Fruit fly (Drosophila melanogaster) whole organism, embryonic: ENCODE measurements around the gene CG9691.

Source experiments
- Aef1 ChIP-seq: fragments of 200-800 bp; sonication (Bioruptor generic); IDR thresholded peaks from 3 replicates; pipeline ENCODE4 v1.3.6; 2022; ENCODE audit warnings: missing biosample characterization, missing genetic modification characterization
- BEAF-32 ChIP-seq: fragments of 200-800 bp; sonication (Bioruptor generic); optimal IDR thresholded peaks from 3 replicates; lab custom pipeline; 2017; ENCODE audit warnings: missing biosample characterization, missing genetic modification characterization, mild to moderate bottlenecking, moderate library complexity, missing genetic modification reagents
- CG10366 ChIP-seq: fragments of 200-800 bp; sonication (Bioruptor generic); IDR thresholded peaks from 2 replicates; pipeline ENCODE4 v1.3.6; 2022; ENCODE audit warnings: missing biosample characterization, missing genetic modification characterization
- CG11085 ChIP-seq: fragments of 200-800 bp; sonication (Bioruptor generic); IDR thresholded peaks from 2 replicates; pipeline ENCODE4 v1.3.6; 2022; ENCODE audit warnings: missing biosample characterization, missing genetic modification characterization
- CG11723 ChIP-seq: fragments of 200-800 bp; sonication (Bioruptor generic); optimal IDR thresholded peaks from 2 replicates; lab custom pipeline; 2017; ENCODE audit warnings: missing biosample characterization, mild to moderate bottlenecking, missing genetic modification characterization
- CG12104 ChIP-seq: fragments of 200-800 bp; sonication (Bioruptor generic); optimal IDR thresholded peaks from 3 replicates; lab custom pipeline; 2016; ENCODE audit warnings: missing biosample characterization, missing genetic modification characterization
- CG12299 ChIP-seq: fragments of 200-800 bp; sonication (Bioruptor generic); optimal IDR thresholded peaks from 2 replicates; lab custom pipeline; 2018; ENCODE audit warnings: missing biosample characterization, mild to moderate bottlenecking, missing genetic modification characterization
- CG12942 ChIP-seq: fragments of 200-800 bp; sonication (Bioruptor generic); optimal IDR thresholded peaks from 3 replicates; lab custom pipeline; 2016; ENCODE audit warnings: missing biosample characterization, missing genetic modification characterization
- CG14860 ChIP-seq: fragments of 200-800 bp; sonication (Bioruptor generic); IDR thresholded peaks from 3 replicates; pipeline ENCODE4 v1.3.6; 2022; ENCODE audit warnings: missing biosample characterization, missing genetic modification characterization; ENCODE audit not compliant: partially characterized antibody
- CG17186 ChIP-seq: fragments of 200-800 bp; sonication (Bioruptor generic); optimal IDR thresholded peaks from 3 replicates; lab custom pipeline; 2017; ENCODE audit warnings: missing biosample characterization, missing genetic modification reagents, missing genetic modification characterization
- CG17802 ChIP-seq: fragments of 200-800 bp; sonication (Bioruptor generic); optimal IDR thresholded peaks from 2 replicates; lab custom pipeline; 2018; ENCODE audit warnings: missing biosample characterization, mild to moderate bottlenecking, missing genetic modification characterization, moderate library complexity
- CG18599 ChIP-seq: fragments of 200-800 bp; sonication (Bioruptor generic); optimal IDR thresholded peaks from 3 replicates; lab custom pipeline; 2017; ENCODE audit warnings: missing biosample characterization, missing genetic modification characterization, mild to moderate bottlenecking, moderate library complexity, missing genetic modification reagents
- CG30020 ChIP-seq: fragments of 200-800 bp; optimal IDR thresholded peaks from 2 replicates; lab custom pipeline; 2019; ENCODE audit warnings: missing biosample characterization, mild to moderate bottlenecking, missing genetic modification characterization, moderate library complexity
- CG32772 ChIP-seq: fragments of 200-800 bp; sonication (Bioruptor generic); IDR thresholded peaks from 2 replicates; pipeline ENCODE4 v1.3.6; 2022; ENCODE audit warnings: missing biosample characterization, missing genetic modification characterization
- CG3726 ChIP-seq: fragments of 200-800 bp; sonication (Bioruptor generic); IDR thresholded peaks from 3 replicates; pipeline ENCODE4, ENCODE4 v1.3.6; 2022; ENCODE audit warnings: missing biosample characterization, missing genetic modification characterization
- CG3995 ChIP-seq: fragments of 200-800 bp; sonication (Bioruptor generic); optimal IDR thresholded peaks from 3 replicates; lab custom pipeline; 2016; ENCODE audit warnings: missing biosample characterization, missing genetic modification characterization
- CG6813 ChIP-seq: fragments of 200-800 bp; sonication (Bioruptor generic); optimal IDR thresholded peaks from 2 replicates; lab custom pipeline; 2017; ENCODE audit warnings: missing biosample characterization, missing genetic modification characterization, mild to moderate bottlenecking, moderate library complexity, missing genetic modification reagents
- CG7271 ChIP-seq: fragments of 200-800 bp; sonication (Bioruptor generic); optimal IDR thresholded peaks from 2 replicates; lab custom pipeline; 2018; ENCODE audit warnings: missing biosample characterization, mild to moderate bottlenecking, missing genetic modification characterization, moderate library complexity
- CG7357 ChIP-seq: fragments of 200-800 bp; sonication (Bioruptor generic); IDR thresholded peaks from 3 replicates; pipeline ENCODE4 v1.3.6; 2022; ENCODE audit warnings: missing biosample characterization, missing genetic modification characterization
- Dbx ChIP-seq: fragments of 200-800 bp; sonication (Bioruptor generic); IDR thresholded peaks from 3 replicates; pipeline ENCODE4 v1.3.6; 2022; ENCODE audit warnings: missing biosample characterization, missing genetic modification characterization
- Drgx ChIP-seq: fragments of 200-800 bp; sonication (Bioruptor generic); IDR thresholded peaks from 2 replicates; pipeline ENCODE4 v1.3.6; 2022; ENCODE audit warnings: missing biosample characterization, missing genetic modification characterization
- E2f2 ChIP-seq: fragments of 200-800 bp; sonication (Bioruptor generic); IDR thresholded peaks from 2 replicates; pipeline ENCODE4 v1.3.6; 2022; ENCODE audit warnings: missing biosample characterization, missing genetic modification characterization
- HLHmδ ChIP-seq: fragments of 200-800 bp; sonication (Bioruptor generic); optimal IDR thresholded peaks from 2 replicates; lab custom pipeline; 2018; ENCODE audit warnings: missing biosample characterization, mild to moderate bottlenecking, missing genetic modification characterization, moderate library complexity
- Med ChIP-seq: fragments of 200-800 bp; sonication (Bioruptor generic); peaks from one replicate; lab custom pipeline; 2016; ENCODE audit warnings: missing biosample characterization, missing genetic modification characterization, mild to moderate bottlenecking, inconsistent platforms, moderate library complexity
- Mes4 ChIP-seq: fragments of 200-800 bp; sonication (Bioruptor generic); optimal IDR thresholded peaks from 2 replicates; lab custom pipeline; 2016; ENCODE audit warnings: missing biosample characterization, missing genetic modification characterization
- Nf-YC ChIP-seq: fragments of 200-800 bp; optimal IDR thresholded peaks from 3 replicates; lab custom pipeline; 2019; ENCODE audit warnings: missing biosample characterization, mild to moderate bottlenecking, missing genetic modification characterization, moderate library complexity
- Scr ChIP-seq: fragments of 200-800 bp; sonication (Bioruptor generic); IDR thresholded peaks from 2 replicates; pipeline ENCODE4 v1.3.6; 2022; ENCODE audit warnings: missing biosample characterization, missing genetic modification characterization; ENCODE audit not compliant: partially characterized antibody
- Six4 ChIP-seq: fragments of 200-800 bp; sonication (Bioruptor generic); optimal IDR thresholded peaks from 2 replicates; lab custom pipeline; 2016; ENCODE audit warnings: missing biosample characterization, missing genetic modification characterization
- Sry-β ChIP-seq: fragments of 200-800 bp; sonication (Bioruptor generic); optimal IDR thresholded peaks from 2 replicates; lab custom pipeline; 2018; ENCODE audit warnings: missing biosample characterization, mild to moderate bottlenecking, missing genetic modification characterization, moderate library complexity
- aop ChIP-seq: fragments of 200-800 bp; sonication (Bioruptor generic); IDR thresholded peaks from 2 replicates; pipeline ENCODE4 v1.3.6; 2022; ENCODE audit warnings: missing biosample characterization, missing genetic modification characterization
- btn ChIP-seq: fragments of 200-800 bp; sonication (Bioruptor generic); optimal IDR thresholded peaks from 2 replicates; lab custom pipeline; 2016; ENCODE audit warnings: missing biosample characterization, missing genetic modification characterization
- chm ChIP-seq: fragments of 200-800 bp; sonication (Bioruptor generic); IDR thresholded peaks from 2 replicates; pipeline ENCODE4 v1.3.6; 2022; ENCODE audit warnings: missing biosample characterization, missing genetic modification characterization
- chn ChIP-seq: fragments of 200-800 bp; sonication (Bioruptor generic); optimal IDR thresholded peaks from 2 replicates; lab custom pipeline; 2016; ENCODE audit warnings: missing biosample characterization, missing genetic modification characterization
- ewg ChIP-seq: fragments of 200-800 bp; sonication (Bioruptor generic); optimal IDR thresholded peaks from 3 replicates; lab custom pipeline; 2017; ENCODE audit warnings: mild to moderate bottlenecking, missing biosample characterization, missing genetic modification reagents, missing genetic modification characterization
- ftz-f1 ChIP-seq: fragments of 200-800 bp; sonication (Bioruptor generic); optimal IDR thresholded peaks from 2 replicates; lab custom pipeline; 2016; ENCODE audit warnings: missing biosample characterization, missing genetic modification characterization
- gcm ChIP-seq: fragments of 200-800 bp; sonication (Bioruptor generic); optimal IDR thresholded peaks from 2 replicates; lab custom pipeline; 2019; ENCODE audit warnings: missing biosample characterization, mild to moderate bottlenecking, missing genetic modification characterization, moderate library complexity
- gfzf ChIP-seq: fragments of 200-800 bp; sonication (Bioruptor generic); optimal IDR thresholded peaks from 2 replicates; lab custom pipeline; 2016; ENCODE audit warnings: missing biosample characterization, mild to moderate bottlenecking, missing genetic modification characterization, moderate library complexity
- her ChIP-seq: fragments of 200-800 bp; sonication (Bioruptor generic); optimal IDR thresholded peaks from 2 replicates; lab custom pipeline; 2016; ENCODE audit warnings: missing biosample characterization, missing genetic modification characterization
- lmd ChIP-seq: fragments of 200-800 bp; sonication (Bioruptor generic); IDR thresholded peaks from 2 replicates; pipeline ENCODE4 v1.3.6; 2022; ENCODE audit warnings: missing biosample characterization, missing genetic modification characterization
- mirr ChIP-seq: fragments of 200-800 bp; sonication (Bioruptor generic); optimal IDR thresholded peaks from 3 replicates; lab custom pipeline; 2018; ENCODE audit warnings: missing biosample characterization, mild to moderate bottlenecking, missing genetic modification characterization
- pan ChIP-seq, 4 experiments: fragments of >200 bp in 3 of 4; fragments of 200-800 bp in 1 of 4; sonication (Bioruptor generic) in 1 of 4; optimal IDR thresholded peaks in 3 of 4; IDR thresholded peaks in 1 of 4; 2 replicates each; pipeline versions ENCODE4 v1.3.6 to Lab custom; 2017 to 2022; ENCODE audit warnings: missing biosample characterization in 2 of 4, missing genetic modification characterization in 2 of 4, mixed read lengths in 1 of 4
- ro ChIP-seq: fragments of 200-800 bp; sonication (Bioruptor generic); IDR thresholded peaks from 2 replicates; pipeline ENCODE4 v1.3.6; 2022; ENCODE audit warnings: missing biosample characterization, missing genetic modification characterization
- sc ChIP-seq, 3 experiments: fragments of >200 bp in 2 of 3; fragments of 200-800 bp in 1 of 3; sonication (Bioruptor generic) in 1 of 3; optimal IDR thresholded peaks; 2 replicates in 2 of 3; 3 replicates in 1 of 3; lab custom pipeline; 2017; ENCODE audit warnings: mild to moderate bottlenecking in 1 of 3, missing biosample characterization in 1 of 3, missing genetic modification characterization in 1 of 3, missing genetic modification reagents in 1 of 3
- seq ChIP-seq: fragments of 200-800 bp; sonication (Bioruptor generic); IDR thresholded peaks from 2 replicates; pipeline ENCODE4 v1.3.6; 2022; ENCODE audit warnings: missing biosample characterization, missing genetic modification characterization
- sim ChIP-seq: fragments of 200-800 bp; sonication (Bioruptor generic); IDR thresholded peaks from 2 replicates; pipeline ENCODE4 v1.3.6; 2022; ENCODE audit warnings: missing biosample characterization, missing genetic modification characterization
- tup ChIP-seq: fragments of 200-800 bp; sonication (Bioruptor generic); optimal IDR thresholded peaks from 2 replicates; lab custom pipeline; 2016; ENCODE audit warnings: missing biosample characterization, mild to moderate bottlenecking, missing genetic modification characterization, moderate library complexity
- zen2 ChIP-seq: fragments of 200-800 bp; sonication (Bioruptor generic); IDR thresholded peaks from 3 replicates; pipeline ENCODE4 v1.3.6; 2022; ENCODE audit warnings: missing biosample characterization, missing genetic modification characterization; ENCODE audit not compliant: partially characterized antibody

Gene CG9691

dm6 chrX:9875948-9876853 lies 8.0 kb upstream of the CG9691 start, which contains the start of gene CG15247 (continued):
- TF ChIP-seq CG6813 (GFP tag; lab: Kevin White, UChicago): peak; percentile 4
- no peak; the same call in 1 of the 2 replicates for TF ChIP-seq chm (GFP tag; lab: Robert Waterston, UW)
- peak; percentile 47 for TF ChIP-seq gcm (GFP tag; lab: Kevin White, UChicago)
- TF ChIP-seq gfzf (GFP tag; lab: Kevin White, UChicago): no peak
- no peak for TF ChIP-seq tup
- TF ChIP-seq seq (GFP tag; lab: Robert Waterston, UW): peak; percentile 70
- TF ChIP-seq CG17186 (GFP tag; lab: Kevin White, UChicago): no peak
- no peak for TF ChIP-seq pan (optimal IDR thresholded peaks at IDR 0.05; lab: Kevin White, UChicago)
- peak in 1 of 2 experiments; percentile 87 for TF ChIP-seq pan (GFP tag; optimal IDR thresholded peaks at IDR 0.05 in 1 of 2, IDR thresholded peaks at IDR 0.05 in 1 of 2)
- no peak for TF ChIP-seq CG17802
- TF ChIP-seq Scr (GFP tag; lab: Robert Waterston, UW): no peak
- no peak for TF ChIP-seq her
- peak; percentile 22 for TF ChIP-seq CG12942 (GFP tag; lab: Kevin White, UChicago)
- no peak for TF ChIP-seq chn
- peak; percentile 64 for TF ChIP-seq ro (GFP tag; lab: Robert Waterston, UW)
- peak; percentile 37 for TF ChIP-seq CG12299
- peak; percentile 25 for TF ChIP-seq CG11723 (GFP tag; lab: Kevin White, UChicago)
- TF ChIP-seq CG7271 (tag; lab: Kevin White, UChicago): no peak
- peak; percentile 84 for TF ChIP-seq CG32772 (GFP tag; lab: Robert Waterston, UW)
- peak; percentile 58 for TF ChIP-seq CG18599 (GFP tag; lab: Kevin White, UChicago)
- peak; percentile 58; the same call in 1 of the 2 replicates for TF ChIP-seq sim (GFP tag; lab: Robert Waterston, UW)
- TF ChIP-seq Aef1: peak; percentile 80
- peak; percentile 82 for TF ChIP-seq lmd (GFP tag; lab: Robert Waterston, UW)
- peak; percentile 45 for TF ChIP-seq Nf-YC (tag; lab: Kevin White, UChicago)
- no peak for TF ChIP-seq CG14860
- no peak for TF ChIP-seq CG3726
- TF ChIP-seq CG11085 (GFP tag; lab: Robert Waterston, UW): peak; percentile 63
- TF ChIP-seq HLHmδ (GFP tag; lab: Kevin White, UChicago): no peak
- peak; percentile 35 for TF ChIP-seq Mes4
- no peak for TF ChIP-seq BEAF-32
- TF ChIP-seq CG30020: no peak
- peak; percentile 68; the same call in 1 of the 2 replicates for TF ChIP-seq aop (GFP tag; lab: Robert Waterston, UW)
- no peak for TF ChIP-seq Sry-β (GFP tag; lab: Kevin White, UChicago)
- peak; percentile 28 for TF ChIP-seq CG3995
- TF ChIP-seq CG12104 (GFP tag; lab: Kevin White, UChicago): peak; percentile 52
- no peak for TF ChIP-seq sc (optimal IDR thresholded peaks at IDR 0.05; lab: Kevin White, UChicago)
- no peak for TF ChIP-seq sc (GFP tag; optimal IDR thresholded peaks at IDR 0.05; lab: Kevin White, UChicago)
- no peak for TF ChIP-seq mirr (GFP tag; lab: Kevin White, UChicago)
- TF ChIP-seq CG7357 (GFP tag; lab: Robert Waterston, UW): peak; percentile 48; the same call in 1 of the 3 replicates
- peak; percentile 54 for TF ChIP-seq Six4 (GFP tag; lab: Kevin White, UChicago)
- TF ChIP-seq Dbx (GFP tag; lab: Robert Waterston, UW): peak; percentile 53; the same call in 2 of the 3 replicates
- peak; percentile 69 for TF ChIP-seq Drgx (GFP tag; lab: Robert Waterston, UW)
- peak; percentile 42 for TF ChIP-seq E2f2
- peak; percentile 49 for TF ChIP-seq ewg (GFP tag; lab: Kevin White, UChicago)
- TF ChIP-seq Med: peak; percentile 93
- no peak for TF ChIP-seq zen2 (GFP tag; lab: Robert Waterston, UW)
- TF ChIP-seq ftz-f1 (GFP tag; lab: Kevin White, UChicago): no peak
- TF ChIP-seq CG10366 (GFP tag; lab: Robert Waterston, UW): peak; percentile 84
- TF ChIP-seq btn: no peak
